Fruit fly (Drosophila melanogaster) whole organism, embryonic: ENCODE results near the gene Sodh2.
A peak's percentile ranks its signal among the peaks of the same experiment; 100 is the strongest.

Source experiments
- Adf1 ChIP-seq: fragments of 200-800 bp; sonication (Bioruptor generic); IDR thresholded peaks from 2 replicates; pipeline ENCODE4 v1.3.6; 2022; ENCODE audit warnings: missing biosample characterization, missing genetic modification characterization
- Antp ChIP-seq: fragments of 200-800 bp; sonication (Bioruptor generic); optimal IDR thresholded peaks from 3 replicates; lab custom pipeline; 2016; ENCODE audit warnings: missing biosample characterization, missing genetic modification characterization
- Atf6 ChIP-seq: fragments of 200-800 bp; sonication (Bioruptor generic); IDR thresholded peaks from 2 replicates; pipeline ENCODE4 v1.3.6; 2022; ENCODE audit warnings: missing biosample characterization, missing genetic modification characterization
- B-H1 ChIP-seq: fragments of 200-800 bp; sonication (Bioruptor generic); IDR thresholded peaks from 3 replicates; pipeline ENCODE4 v1.3.6; 2022; ENCODE audit warnings: missing biosample characterization, missing genetic modification characterization
- CG10147 ChIP-seq: fragments of 200-800 bp; sonication (Bioruptor generic); optimal IDR thresholded peaks from 2 replicates; lab custom pipeline; 2019; ENCODE audit warnings: missing biosample characterization, mild to moderate bottlenecking, missing genetic modification characterization, moderate library complexity
- CG10209 ChIP-seq: fragments of 200-800 bp; sonication (Bioruptor generic); optimal IDR thresholded peaks from 3 replicates; lab custom pipeline; 2017; ENCODE audit warnings: missing biosample characterization, mild to moderate bottlenecking, missing genetic modification characterization, missing genetic modification reagents
- CG10321 ChIP-seq: fragments of 200-800 bp; sonication (Bioruptor generic); IDR thresholded peaks from 2 replicates; pipeline ENCODE4 v1.3.6; 2022; ENCODE audit warnings: missing biosample characterization, missing genetic modification characterization
- CG10431 ChIP-seq: fragments of 200-800 bp; sonication (Bioruptor generic); optimal IDR thresholded peaks from 3 replicates; lab custom pipeline; 2018; ENCODE audit warnings: missing biosample characterization, mild to moderate bottlenecking, missing genetic modification characterization
- CG10462 ChIP-seq: fragments of 200-800 bp; sonication (Bioruptor generic); optimal IDR thresholded peaks from 2 replicates; lab custom pipeline; 2016; ENCODE audit warnings: missing biosample characterization, missing genetic modification characterization
- CG11723 ChIP-seq: fragments of 200-800 bp; sonication (Bioruptor generic); optimal IDR thresholded peaks from 2 replicates; lab custom pipeline; 2017; ENCODE audit warnings: missing biosample characterization, mild to moderate bottlenecking, missing genetic modification characterization
- CG12071 ChIP-seq: fragments of 200-800 bp; sonication (Bioruptor generic); optimal IDR thresholded peaks from 3 replicates; lab custom pipeline; 2018; ENCODE audit warnings: missing biosample characterization, mild to moderate bottlenecking, missing genetic modification characterization
- CG14014 ChIP-seq: fragments of 200-800 bp; sonication (Bioruptor generic); IDR thresholded peaks from 2 replicates; pipeline ENCODE4 v1.3.6; 2022; ENCODE audit warnings: missing biosample characterization, missing genetic modification characterization
- CG14710 ChIP-seq: fragments of 200-800 bp; sonication (Bioruptor generic); optimal IDR thresholded peaks from 3 replicates; lab custom pipeline; 2019; ENCODE audit warnings: missing biosample characterization, mild to moderate bottlenecking, missing genetic modification characterization, moderate library complexity
- CG17568 ChIP-seq: fragments of 200-800 bp; sonication (Bioruptor generic); optimal IDR thresholded peaks from 2 replicates; lab custom pipeline; 2018; ENCODE audit warnings: missing biosample characterization, mild to moderate bottlenecking, missing genetic modification characterization, moderate library complexity
- CG17912 ChIP-seq: fragments of 200-800 bp; sonication (Bioruptor generic); optimal IDR thresholded peaks from 2 replicates; lab custom pipeline; 2018; ENCODE audit warnings: missing biosample characterization, mild to moderate bottlenecking, missing genetic modification characterization
- CG1832 ChIP-seq: fragments of 200-800 bp; sonication (Bioruptor generic); optimal IDR thresholded peaks from 2 replicates; lab custom pipeline; 2017; ENCODE audit warnings: missing biosample characterization, mild to moderate bottlenecking, missing genetic modification characterization, inconsistent platforms
- CG18764 ChIP-seq: fragments of 200-800 bp; sonication (Bioruptor generic); optimal IDR thresholded peaks from 3 replicates; lab custom pipeline; 2016; ENCODE audit warnings: missing biosample characterization, missing genetic modification characterization
- CG2129 ChIP-seq: fragments of 200-800 bp; sonication (Bioruptor generic); IDR thresholded peaks from 2 replicates; pipeline ENCODE4 v1.3.6; 2022; ENCODE audit warnings: missing biosample characterization, missing genetic modification characterization; ENCODE audit not compliant: partially characterized antibody
- CG2712 ChIP-seq: fragments of 200-800 bp; optimal IDR thresholded peaks from 3 replicates; lab custom pipeline; 2019; ENCODE audit warnings: missing biosample characterization, mild to moderate bottlenecking, missing genetic modification characterization, moderate library complexity
- CG43689 ChIP-seq: fragments of 200-800 bp; sonication (Bioruptor generic); IDR thresholded peaks from 2 replicates; pipeline ENCODE4 v1.3.6; 2022; ENCODE audit warnings: missing biosample characterization, missing genetic modification characterization
- CG6272 ChIP-seq: fragments of 200-800 bp; sonication (Bioruptor generic); IDR thresholded peaks from 2 replicates; pipeline ENCODE4 v1.3.6; 2022; ENCODE audit warnings: missing biosample characterization, missing genetic modification characterization
- CG7839 ChIP-seq: fragments of 200-800 bp; sonication (Bioruptor generic); optimal IDR thresholded peaks from 3 replicates; lab custom pipeline; 2018; ENCODE audit warnings: missing biosample characterization, mild to moderate bottlenecking, missing genetic modification characterization, moderate library complexity
- CG7928 ChIP-seq: fragments of 200-800 bp; sonication (Bioruptor generic); optimal IDR thresholded peaks from 2 replicates; lab custom pipeline; 2017; ENCODE audit warnings: missing biosample characterization, mild to moderate bottlenecking, missing genetic modification characterization
- CG9215 ChIP-seq: fragments of 200-800 bp; sonication (Bioruptor generic); IDR thresholded peaks from 2 replicates; pipeline ENCODE4 v1.3.6; 2022; ENCODE audit warnings: missing biosample characterization, missing genetic modification characterization
- CG9817 ChIP-seq: fragments of 200-800 bp; sonication (Bioruptor generic); optimal IDR thresholded peaks from 2 replicates; lab custom pipeline; 2018; ENCODE audit warnings: missing biosample characterization, mild to moderate bottlenecking, missing genetic modification characterization, moderate library complexity
- Gug ChIP-seq: fragments of 200-800 bp; sonication (Bioruptor generic); IDR thresholded peaks from 4 replicates; pipeline ENCODE4 v1.3.6; 2022; ENCODE audit warnings: missing biosample characterization, missing genetic modification characterization
- HLHmδ ChIP-seq: fragments of 200-800 bp; sonication (Bioruptor generic); optimal IDR thresholded peaks from 2 replicates; lab custom pipeline; 2018; ENCODE audit warnings: missing biosample characterization, mild to moderate bottlenecking, missing genetic modification characterization, moderate library complexity
- MTF-1 ChIP-seq: fragments of 200-800 bp; sonication (Bioruptor generic); optimal IDR thresholded peaks from 2 replicates; lab custom pipeline; 2018; ENCODE audit warnings: missing biosample characterization, mild to moderate bottlenecking, missing genetic modification characterization, borderline replicate concordance
- NC2α ChIP-seq: fragments of 200-800 bp; sonication (Bioruptor generic); optimal IDR thresholded peaks from 2 replicates; lab custom pipeline; 2016; ENCODE audit warnings: missing biosample characterization, missing genetic modification characterization
- NK7.1 ChIP-seq: fragments of 200-800 bp; sonication (Bioruptor generic); optimal IDR thresholded peaks from 3 replicates; lab custom pipeline; 2016; ENCODE audit warnings: missing biosample characterization, missing genetic modification characterization
- Poxn ChIP-seq: fragments of 200-800 bp; sonication (Bioruptor generic); IDR thresholded peaks from 2 replicates; pipeline ENCODE4 v1.3.6; 2022; ENCODE audit warnings: missing biosample characterization, missing genetic modification characterization
- Sox100B ChIP-seq: fragments of 200-800 bp; sonication (Bioruptor generic); optimal IDR thresholded peaks from 3 replicates; lab custom pipeline; 2018; ENCODE audit warnings: missing biosample characterization, mild to moderate bottlenecking, missing genetic modification characterization
- Ssrp ChIP-seq: fragments of 200-800 bp; sonication (Bioruptor generic); optimal IDR thresholded peaks from 2 replicates; lab custom pipeline; 2018; ENCODE audit warnings: missing biosample characterization, mild to moderate bottlenecking, missing genetic modification characterization, moderate library complexity
- Usf ChIP-seq: fragments of 200-800 bp; sonication (Bioruptor generic); optimal IDR thresholded peaks from 2 replicates; lab custom pipeline; 2017; ENCODE audit warnings: missing genotype, missing biosample characterization, missing genetic modification characterization
- Xbp1 ChIP-seq: fragments of 200-800 bp; sonication (Bioruptor generic); optimal IDR thresholded peaks from 3 replicates; lab custom pipeline; 2016; ENCODE audit warnings: missing biosample characterization, mild to moderate bottlenecking, missing genetic modification characterization
- chn ChIP-seq: fragments of 200-800 bp; sonication (Bioruptor generic); optimal IDR thresholded peaks from 2 replicates; lab custom pipeline; 2016; ENCODE audit warnings: missing biosample characterization, missing genetic modification characterization
- dimm ChIP-seq: fragments of 200-800 bp; sonication (Bioruptor generic); IDR thresholded peaks from 2 replicates; pipeline ENCODE4 v1.3.6; 2022; ENCODE audit warnings: missing biosample characterization, missing genetic modification characterization
- eve ChIP-seq, 2 experiments: fragments of >200 bp; optimal IDR thresholded peaks; 2 replicates each; lab custom pipeline; 2017; ENCODE audit warnings: missing biosample characterization in 2 of 2, missing genetic modification characterization in 2 of 2
- ftz-f1 ChIP-seq: fragments of 200-800 bp; sonication (Bioruptor generic); optimal IDR thresholded peaks from 2 replicates; lab custom pipeline; 2016; ENCODE audit warnings: missing biosample characterization, missing genetic modification characterization
- gro ChIP-seq: fragments of 200-800 bp; sonication (Bioruptor generic); optimal IDR thresholded peaks from 2 replicates; lab custom pipeline; 2016; ENCODE audit warnings: missing biosample characterization, missing genetic modification characterization
- kay ChIP-seq: fragments of 200-800 bp; sonication (Bioruptor generic); optimal IDR thresholded peaks from 2 replicates; lab custom pipeline; 2016; ENCODE audit warnings: missing biosample characterization, missing genetic modification characterization
- lab ChIP-seq: fragments of 200-800 bp; sonication (Bioruptor generic); optimal IDR thresholded peaks from 3 replicates; lab custom pipeline; 2017; ENCODE audit warnings: missing biosample characterization, missing genetic modification characterization, mild to moderate bottlenecking, moderate library complexity, missing genetic modification reagents
- nerfin-1 ChIP-seq: fragments of 200-800 bp; sonication (Bioruptor generic); optimal IDR thresholded peaks from 3 replicates; lab custom pipeline; 2019; ENCODE audit warnings: missing biosample characterization, mild to moderate bottlenecking, missing genetic modification characterization, moderate library complexity
- onecut ChIP-seq: fragments of 200-800 bp; sonication (Bioruptor generic); IDR thresholded peaks from 2 replicates; pipeline ENCODE4 v1.3.6; 2022; ENCODE audit warnings: missing biosample characterization, missing genetic modification characterization
- org-1 ChIP-seq: fragments of 200-800 bp; sonication (Bioruptor generic); optimal IDR thresholded peaks from 2 replicates; lab custom pipeline; 2017; ENCODE audit warnings: missing biosample characterization, missing genetic modification characterization
- p53 ChIP-seq: fragments of 200-800 bp; sonication (Bioruptor generic); optimal IDR thresholded peaks from 2 replicates; lab custom pipeline; 2016; ENCODE audit warnings: missing biosample characterization, missing genetic modification characterization
- psq ChIP-seq: fragments of 200-800 bp; sonication (Bioruptor generic); optimal IDR thresholded peaks from 2 replicates; lab custom pipeline; 2017; ENCODE audit warnings: missing biosample characterization, missing genetic modification characterization
- schlank ChIP-seq: fragments of 200-800 bp; sonication (Bioruptor generic); optimal IDR thresholded peaks from 2 replicates; lab custom pipeline; 2018; ENCODE audit warnings: missing biosample characterization, mild to moderate bottlenecking, missing genetic modification characterization
- sob ChIP-seq: fragments of 200-800 bp; sonication (Bioruptor generic); IDR thresholded peaks from 2 replicates; pipeline ENCODE4 v1.3.6; 2022; ENCODE audit warnings: missing biosample characterization, missing genetic modification characterization
- sqz ChIP-seq: fragments of 200-800 bp; sonication (Bioruptor generic); optimal IDR thresholded peaks from 3 replicates; lab custom pipeline; 2018; ENCODE audit warnings: missing biosample characterization, mild to moderate bottlenecking, missing genetic modification characterization
- sug ChIP-seq: fragments of 200-800 bp; optimal IDR thresholded peaks from 2 replicates; lab custom pipeline; 2019; ENCODE audit warnings: missing biosample characterization, mild to moderate bottlenecking, missing genetic modification characterization, moderate library complexity

Gene Sodh2

dm6 chr3R:10849515-10849973, 26.6 kb upstream of the Sodh2 start, which contains the start of gene CG42394 (continued):
- peak; percentile 91 for TF ChIP-seq Xbp1 (GFP tag; lab: Kevin White, UChicago)
- peak; percentile 73 for TF ChIP-seq CG7928 (GFP tag; lab: Kevin White, UChicago)
- TF ChIP-seq CG10462, result peak; percentile 89
- TF ChIP-seq psq (GFP tag; lab: Kevin White, UChicago), result peak; percentile 72
- TF ChIP-seq Ssrp (tag; lab: Kevin White, UChicago), result peak; percentile 96
- peak; percentile 97 for TF ChIP-seq CG10147 (GFP tag; lab: Kevin White, UChicago)
- TF ChIP-seq CG9817 (tag; lab: Kevin White, UChicago), result peak; percentile 83
- peak; percentile 90 for TF ChIP-seq CG11723
- peak in 1 of 2 experiments; percentile 67 for TF ChIP-seq eve (GFP tag; optimal IDR thresholded peaks at IDR 0.05; lab: Kevin White, UChicago)
- peak; percentile 71 for TF ChIP-seq chn (GFP tag; lab: Kevin White, UChicago)
- peak; percentile 44 for TF ChIP-seq Antp (GFP tag; lab: Kevin White, UChicago)
- no peak for TF ChIP-seq CG17568
- TF ChIP-seq CG17912 (GFP tag; lab: Kevin White, UChicago), result peak; percentile 80
- TF ChIP-seq CG12071 (GFP tag; lab: Kevin White, UChicago), result peak; percentile 75
- TF ChIP-seq CG6272, result peak; percentile 88
- TF ChIP-seq nerfin-1, result peak; percentile 92
- no peak for TF ChIP-seq gro
- TF ChIP-seq CG2129 (GFP tag; lab: Robert Waterston, UW), result no peak
- no peak for TF ChIP-seq ftz-f1 (GFP tag; lab: Kevin White, UChicago)
- peak; percentile 74 for TF ChIP-seq CG10321
- peak; percentile 56 for TF ChIP-seq NK7.1 (GFP tag; lab: Kevin White, UChicago)
- peak; percentile 95 for TF ChIP-seq sob
- peak; percentile 87 for TF ChIP-seq onecut
- TF ChIP-seq MTF-1 (GFP tag; lab: Kevin White, UChicago), result peak; percentile 91
- TF ChIP-seq CG1832, result no peak
- peak; percentile 91 for TF ChIP-seq sqz (GFP tag; lab: Kevin White, UChicago)
- TF ChIP-seq CG14014 (GFP tag; lab: Robert Waterston, UW), result peak; percentile 95
- TF ChIP-seq CG10431 (GFP tag; lab: Kevin White, UChicago), result peak; percentile 79
- TF ChIP-seq dimm (GFP tag; lab: Robert Waterston, UW), result peak; percentile 72; the same call in 1 of the 2 replicates
- peak; percentile 70 for TF ChIP-seq schlank (tag; lab: Kevin White, UChicago)
- TF ChIP-seq Gug (GFP tag; lab: Robert Waterston, UW), result peak; percentile 84; the same call in 3 of the 4 replicates
- TF ChIP-seq CG18764 (GFP tag; lab: Kevin White, UChicago), result peak; percentile 92
- TF ChIP-seq CG9215 (GFP tag; lab: Robert Waterston, UW), result peak; percentile 83
- TF ChIP-seq CG2712 (tag; lab: Kevin White, UChicago), result peak; percentile 99
- peak; percentile 87 for TF ChIP-seq org-1 (GFP tag; lab: Kevin White, UChicago)
- no peak for TF ChIP-seq p53 (GFP tag; lab: Kevin White, UChicago)
- TF ChIP-seq kay (GFP tag; lab: Kevin White, UChicago), result peak; percentile 85
- TF ChIP-seq CG14710 (tag; lab: Kevin White, UChicago), result peak; percentile 97
- TF ChIP-seq Usf (GFP tag; lab: Kevin White, UChicago), result peak; percentile 89
- peak; percentile 90 for TF ChIP-seq B-H1 (GFP tag; lab: Robert Waterston, UW)
- TF ChIP-seq lab (GFP tag; lab: Kevin White, UChicago), result peak; percentile 98
- TF ChIP-seq CG7839 (tag; lab: Kevin White, UChicago), result peak; percentile 98
- TF ChIP-seq Atf6, result peak; percentile 96
- no peak for TF ChIP-seq HLHmδ (GFP tag; lab: Kevin White, UChicago)
- peak; percentile 51; the same call in 1 of the 2 replicates for TF ChIP-seq Poxn (GFP tag; lab: Robert Waterston, UW)
- TF ChIP-seq sug (tag; lab: Kevin White, UChicago), result no peak
- TF ChIP-seq Sox100B (GFP tag; lab: Kevin White, UChicago), result peak; percentile 97
- peak; percentile 95 for TF ChIP-seq CG10209
- TF ChIP-seq CG43689 (GFP tag; lab: Robert Waterston, UW), result peak; percentile 39; the same call in 1 of the 2 replicates
- TF ChIP-seq Adf1 (GFP tag; lab: Robert Waterston, UW), result peak; percentile 82
- TF ChIP-seq NC2α (GFP tag; lab: Kevin White, UChicago), result peak; percentile 15
